Worm (Caenorhabditis elegans) whole organism, L1 larva: ENCODE results near the gene chmp-7.

Experiments used
- ces-1 ChIP-seq: fragments of 150-350 bp; optimal IDR thresholded peaks from 2 replicates; lab custom pipeline; 2014; ENCODE audit warnings: missing biosample characterization, missing genetic modification reagents, missing genetic modification characterization
- efl-1 ChIP-seq, 4 experiments: fragments of 150-350 bp; optimal IDR thresholded peaks in 3 of 4; peaks in 1 of 4; 1 replicate in 1 of 4; 2 replicates in 3 of 4; lab custom pipeline; 2014; ENCODE audit warnings: missing biosample characterization in 2 of 4, missing genetic modification characterization in 2 of 4, missing genetic modification reagents in 2 of 4
- efl-3 ChIP-seq: fragments of 200-800 bp; sonication (Bioruptor generic); optimal IDR thresholded peaks from 2 replicates; lab custom pipeline; 2018; ENCODE audit warnings: mild to moderate bottlenecking, missing genetic modification characterization, missing compliant biosample characterization
- elt-2 ChIP-seq: sonication (generic microtip); optimal IDR thresholded peaks from 2 replicates; lab custom pipeline; 2016; ENCODE audit warnings: missing genetic modification characterization, mild to moderate bottlenecking, inconsistent platforms, missing compliant biosample characterization, missing genetic modification reagents
- fkh-10 ChIP-seq: sonication (generic microtip); optimal IDR thresholded peaks from 2 replicates; lab custom pipeline; 2017; ENCODE audit warnings: missing biosample characterization, missing genetic modification reagents, missing genetic modification characterization
- hlh-17 ChIP-seq: fragments of 200-800 bp; sonication (Bioruptor generic); optimal IDR thresholded peaks from 2 replicates; lab custom pipeline; 2018; ENCODE audit warnings: missing genetic modification characterization, mild to moderate bottlenecking, missing compliant biosample characterization, moderate library complexity, borderline replicate concordance
- lsy-2 ChIP-seq, 2 experiments: fragments of 150-350 bp; optimal IDR thresholded peaks; 2 replicates each; lab custom pipeline; 2014; ENCODE audit warnings: missing biosample characterization in 2 of 2, missing genetic modification characterization in 2 of 2
- nhr-77 ChIP-seq: fragments of 150-350 bp; optimal IDR thresholded peaks from 2 replicates; lab custom pipeline; 2014; ENCODE audit warnings: missing biosample characterization, missing genetic modification characterization
- pag-3 ChIP-seq: sonication (generic microtip); optimal IDR thresholded peaks from 2 replicates; lab custom pipeline; 2017; ENCODE audit warnings: missing genetic modification characterization, mild to moderate bottlenecking, missing compliant biosample characterization, antibody characterized with exemption, borderline replicate concordance; ENCODE audit not compliant: insufficient read depth
- pqm-1 ChIP-seq: sonication (generic microtip); optimal IDR thresholded peaks from 3 replicates; lab custom pipeline; 2017; ENCODE audit warnings: missing biosample characterization, missing genetic modification characterization
- unc-98 ChIP-seq: fragments of 200-800 bp; sonication (Bioruptor generic); IDR thresholded peaks from 2 replicates; pipeline ENCODE4 v1.3.6; 2022; ENCODE audit warnings: missing genetic modification characterization, missing compliant biosample characterization

ce11 chrII:9007741-9008140, 47.0 kb upstream of the chmp-7 start:
- TF ChIP-seq efl-3 (GFP tag; lab: Kevin White, UChicago) (no peak), lsy-2 (tag; optimal IDR thresholded peaks at IDR 0.05; lab: Kevin White, UChicago) (no peak), hlh-17 (GFP tag; lab: Kevin White, UChicago) (no peak), efl-1 (optimal IDR thresholded peaks at IDR 0.05; lab: Kevin White, UChicago) (no peak), efl-1 (GFP tag; optimal IDR thresholded peaks at IDR 0.05 in 1 of 2; lab: Kevin White, UChicago) (no peak), nhr-77 (tag; lab: Kevin White, UChicago) (no peak), fkh-10 (GFP tag; lab: Kevin White, UChicago) (no peak), pqm-1 (tag; lab: Kevin White, UChicago) (no peak), unc-98 (GFP tag; lab: Robert Waterston, UW) (no peak), pag-3 (tag; lab: Kevin White, UChicago) (no peak), ces-1 (GFP tag; lab: Kevin White, UChicago) (no peak), elt-2 (no peak)
